Worm (Caenorhabditis elegans): ENCODE results near the gene F17E9.5.

ce11 chrIV:8345518-8345917 lies at the start of gene F17E9.5:
- TF ChIP-seq ztf-11 (tag; optimal IDR thresholded peaks at IDR 0.05) (no peak), lin-39 (tag; optimal IDR thresholded peaks at IDR 0.05) (no peak), ama-1 (optimal IDR thresholded peaks at IDR 0.05) (no peak), lin-38 (GFP tag; IDR thresholded peaks at IDR 0.05) (no peak), zip-2 (tag; optimal IDR thresholded peaks at IDR 0.05) (no peak), dpl-1 (GFP tag; optimal IDR thresholded peaks at IDR 0.05) (no peak)
